Worm (Caenorhabditis elegans) whole organism, early embryonic: Measurements from ENCODE around the gene srd-30.

Source experiments
- B0310.2 ChIP-seq: sonication (generic microtip); optimal IDR thresholded peaks from 2 replicates; lab custom pipeline; 2016; ENCODE audit warnings: mild to moderate bottlenecking, missing genetic modification characterization, missing compliant biosample characterization
- F13C5.2 ChIP-seq: sonication (generic microtip); optimal IDR thresholded peaks from 2 replicates; lab custom pipeline; 2017; ENCODE audit warnings: mild to moderate bottlenecking, missing genetic modification characterization, inconsistent platforms, missing compliant biosample characterization
- aly-1 ChIP-seq: sonication (generic microtip); optimal IDR thresholded peaks from 2 replicates; lab custom pipeline; 2016; ENCODE audit warnings: missing genetic modification characterization, missing compliant biosample characterization
- ama-1 ChIP-seq: fragments of 150-350 bp; optimal IDR thresholded peaks from 2 replicates; lab custom pipeline; 2014
- ceh-36 ChIP-seq: sonication (generic microtip); optimal IDR thresholded peaks from 2 replicates; lab custom pipeline; 2016; ENCODE audit warnings: missing genetic modification characterization, inconsistent platforms, missing compliant biosample characterization
- ets-7 ChIP-seq: sonication (generic microtip); optimal IDR thresholded peaks from 2 replicates; lab custom pipeline; 2016; ENCODE audit warnings: missing genotype, missing genetic modification characterization, missing compliant biosample characterization
- flt-1 ChIP-seq: fragments of 200-800 bp; sonication (Bioruptor generic); IDR thresholded peaks from 2 replicates; pipeline ENCODE4 v1.3.6; 2022; ENCODE audit warnings: missing genetic modification characterization, missing compliant biosample characterization
- hmbx-1 ChIP-seq: sonication (generic microtip); optimal IDR thresholded peaks from 2 replicates; lab custom pipeline; 2016; ENCODE audit warnings: mild to moderate bottlenecking, missing genetic modification characterization, missing compliant biosample characterization
- hnd-1 ChIP-seq: sonication (generic microtip); optimal IDR thresholded peaks from 2 replicates; lab custom pipeline; 2016; ENCODE audit warnings: missing genetic modification characterization, missing compliant biosample characterization
- pes-1 ChIP-seq: fragments of 200-800 bp; sonication (Bioruptor generic); IDR thresholded peaks from 2 replicates; pipeline ENCODE4 v1.3.6; 2022; ENCODE audit warnings: missing genetic modification reagents, missing genetic modification characterization, missing compliant biosample characterization
- sea-1 ChIP-seq: fragments of 200-800 bp; sonication (Bioruptor generic); conservative IDR thresholded peaks from 2 replicates; pipeline ENCODE4 v1.3.6; 2022; ENCODE audit warnings: missing genetic modification characterization, missing compliant biosample characterization

DNA sequence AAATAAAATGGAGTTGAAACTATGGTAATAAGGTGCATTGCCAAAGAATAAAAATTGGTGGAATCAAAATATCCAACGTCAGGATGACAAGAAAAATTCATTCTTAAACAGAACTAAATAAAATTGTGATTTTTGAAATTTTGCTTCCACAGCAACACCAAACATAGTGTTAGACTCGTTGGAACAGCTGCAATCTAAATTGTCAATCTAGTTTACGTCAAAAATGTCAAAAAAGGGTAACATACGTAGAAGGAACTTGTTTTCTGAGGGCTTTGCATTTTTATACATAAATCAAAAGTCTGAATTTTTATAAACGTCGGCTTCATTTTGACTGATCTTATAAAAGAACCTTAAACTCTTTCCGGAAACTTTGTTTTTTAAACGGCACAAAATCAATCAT, 24.0 kb downstream of the srd-30 start, which contains the start of gene srh-200:
- TF ChIP-seq hmbx-1 = no peak
- TF ChIP-seq ama-1 (lab: Kevin White, UChicago) = no peak
- TF ChIP-seq ceh-36 = no peak
- no peak for TF ChIP-seq hnd-1 (tag; lab: Kevin White, UChicago)
- no peak for TF ChIP-seq ets-7 (tag; lab: Kevin White, UChicago)
- no peak for TF ChIP-seq flt-1 (GFP tag; lab: Robert Waterston, UW)
- no peak for TF ChIP-seq pes-1 (GFP tag; lab: Robert Waterston, UW)
- no peak for TF ChIP-seq aly-1 (tag; lab: Kevin White, UChicago)
- TF ChIP-seq sea-1 (GFP tag; lab: Robert Waterston, UW) = no peak
- no peak for TF ChIP-seq B0310.2 (tag; lab: Kevin White, UChicago)
- no peak for TF ChIP-seq F13C5.2
